Fruit fly (Drosophila melanogaster) Kc167 (cell line): Measurements from ENCODE around the gene Cluap1.

Source experiments
- Myc ChIP-seq: fragments of >200 bp; optimal IDR thresholded peaks from 2 replicates; lab custom pipeline; 2017; ENCODE audit warnings: missing external identifiers
- Sin3A ChIP-seq: fragments of >200 bp; optimal IDR thresholded peaks from 2 replicates; lab custom pipeline; 2018; ENCODE audit warnings: missing external identifiers
- h ChIP-seq: fragments of >200 bp; optimal IDR thresholded peaks from 3 replicates; lab custom pipeline; 2018; ENCODE audit warnings: missing external identifiers
- insv ChIP-seq: fragments of >200 bp; optimal IDR thresholded peaks from 3 replicates; lab custom pipeline; 2018; ENCODE audit warnings: missing external identifiers
- psq ChIP-seq: fragments of >200 bp; optimal IDR thresholded peaks from 2 replicates; lab custom pipeline; 2017; ENCODE audit warnings: missing external identifiers
- ttk ChIP-seq: sonication (Bioruptor generic); optimal IDR thresholded peaks from 2 replicates; lab custom pipeline; 2017; ENCODE audit warnings: missing external identifiers

DNA sequence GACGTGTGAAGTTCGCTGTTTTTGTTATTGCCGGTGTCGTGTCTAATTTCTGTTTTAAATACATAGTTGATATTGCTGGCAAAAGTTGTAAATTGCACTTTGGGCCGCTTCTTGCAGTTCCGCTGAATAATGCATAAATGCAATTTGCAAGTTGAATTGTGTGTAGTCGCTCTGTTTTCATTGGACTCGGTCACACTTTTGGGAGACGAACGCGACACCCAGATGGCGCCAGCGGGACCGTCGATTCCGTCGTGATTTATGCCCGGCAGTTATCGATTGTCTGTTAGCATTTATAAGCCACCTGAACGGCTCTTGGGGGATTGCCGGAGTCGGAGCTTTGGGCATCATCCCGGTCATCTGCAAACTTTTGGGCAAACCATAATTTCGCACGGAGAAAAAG, 38.8 kb upstream of the Cluap1 start:
- no peak for TF ChIP-seq Sin3A (lab: Kevin White, UChicago)
- TF ChIP-seq h (lab: Kevin White, UChicago) = no peak
- TF ChIP-seq insv (lab: Kevin White, UChicago) = no peak
- no peak for TF ChIP-seq ttk
- TF ChIP-seq Myc (lab: Kevin White, UChicago) = no peak
- no peak for TF ChIP-seq psq (lab: Kevin White, UChicago)
